In the genomic region with DNA sequence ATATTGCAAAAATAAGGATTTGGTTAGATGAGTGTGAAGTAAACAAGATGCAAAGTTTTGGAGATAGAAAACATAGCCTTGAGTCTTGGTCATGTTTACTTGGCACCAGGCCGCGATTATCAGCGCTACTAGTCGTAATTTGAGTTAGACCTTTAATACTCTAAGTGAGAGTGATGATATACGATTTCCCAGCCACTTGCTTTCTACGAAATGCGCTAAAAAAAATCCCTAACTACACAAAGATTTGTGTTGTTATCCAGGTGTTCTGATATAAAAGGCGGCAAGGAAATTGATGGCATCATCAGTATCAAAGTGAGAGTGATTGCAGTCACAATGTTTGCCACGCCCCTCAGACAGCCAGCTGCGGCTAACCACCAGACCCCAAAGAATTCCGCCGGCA, we compare ENCODE assay signal across 2 fruit fly cellular contexts.
TF ChIP-seq lines count a peak whose summit lies in the region.

A gene (plus strand): TSS at position 301 of the 400 bp plus-strand sequence.

- TF ChIP-seq CTCF in whole organism, embryonic (GFP tag; optimal IDR thresholded peaks at IDR 0.05; lab: Kevin White, UChicago) = no peak

TF ChIP-seq in whole organism, adult, 20 proteins besides CTCF, POLR2A, EP300 and RAD21:
- TF ChIP-seq tj (GFP tag; optimal IDR thresholded peaks at IDR 0.05; lab: Kevin White, UChicago) (no peak), bab1 (GFP tag; optimal IDR thresholded peaks at IDR 0.05; lab: Kevin White, UChicago) (no peak), CG11617 (GFP tag; optimal IDR thresholded peaks at IDR 0.05; lab: Kevin White, UChicago) (no peak), cic (GFP tag; optimal IDR thresholded peaks at IDR 0.05; lab: Kevin White, UChicago) (peak; percentile 28), kay (GFP tag; lab: Kevin White, UChicago; ENCODE audit: borderline replicate concordance) (peak; percentile 41), CG5204 (GFP tag; optimal IDR thresholded peaks at IDR 0.05; lab: Kevin White, UChicago) (no peak)

TF ChIP-seq in whole organism, embryonic, 481 proteins besides CTCF, POLR2A, EP300 and RAD21:
- TF ChIP-seq sens (GFP tag; lab: Kevin White, UChicago) (peak; percentile 18), amos (GFP tag; IDR thresholded peaks at IDR 0.05; lab: Robert Waterston, UW; ENCODE audit: partially characterized antibody) (no peak)
